Fruit fly (Drosophila melanogaster) ovary, adult (tissue): ENCODE data around the gene Dtg.

ENCODE experiments used
- CG17801 ChIP-seq: fragments of 200-800 bp; optimal IDR thresholded peaks from 2 replicates; lab custom pipeline; 2019; ENCODE audit warnings: missing biosample characterization, mild to moderate bottlenecking, missing genetic modification characterization, moderate library complexity; ENCODE audit not compliant: partially characterized antibody

Dtg gene

dm6 chr3R:12644621-12645310, 3.1 kb upstream of the Dtg start:
- TF ChIP-seq CG17801 (GFP tag; lab: Kevin White, UChicago), result no peak

dm6 chr3R:12645771-12646317, 2.0 kb upstream of the Dtg start:
- no peak for TF ChIP-seq CG17801 (GFP tag; lab: Kevin White, UChicago)

dm6 chr3R:12646926-12647325, 932 bp upstream of the Dtg start:
- TF ChIP-seq CG17801 (GFP tag; lab: Kevin White, UChicago), result no peak

dm6 chr3R:12647348-12647747, 510 bp upstream of the Dtg start:
- TF ChIP-seq CG17801 (GFP tag; lab: Kevin White, UChicago), result no peak

dm6 chr3R:12649099-12650029, 1.5 kb downstream of the Dtg start:
- TF ChIP-seq CG17801 (GFP tag; lab: Kevin White, UChicago), result no peak

- TF ChIP-seq CG17801 (GFP tag; lab: Kevin White, UChicago), result no peak
These were observed 2.7 kb downstream of the Dtg start for dm6 chr3R:12650537-12650936.

dm6 chr3R:12652736-12653135, 4.9 kb downstream of the Dtg start:
- no peak for TF ChIP-seq CG17801 (GFP tag; lab: Kevin White, UChicago)

- no peak for TF ChIP-seq CG17801 (GFP tag; lab: Kevin White, UChicago)
These were observed 5.8 kb downstream of the Dtg start for dm6 chr3R:12653511-12654252.

dm6 chr3R:12654253-12654623, 6.4 kb downstream of the Dtg start, which contains the start of gene CG6225:
CG6225 (plus strand) TSS chr3R:12654577.
- no peak for TF ChIP-seq CG17801 (GFP tag; lab: Kevin White, UChicago)

- TF ChIP-seq CG17801 (GFP tag; lab: Kevin White, UChicago), result no peak
These were observed 9.2 kb downstream of the Dtg start for dm6 chr3R:12656946-12657566.

- no peak for TF ChIP-seq CG17801 (GFP tag; lab: Kevin White, UChicago)
These were observed 14.7 kb downstream of the Dtg start, which contains the start of gene CG14395 for dm6 chr3R:12662531-12662930. CG14395 (plus strand) TSS chr3R:12662831.

dm6 chr3R:12666206-12666834, 18.5 kb downstream of the Dtg start:
- TF ChIP-seq CG17801 (GFP tag; lab: Kevin White, UChicago), result no peak

dm6 chr3R:12674041-12674623, 26.3 kb downstream of the Dtg start, which contains the start of gene Gnmt:
Gnmt (plus strand) TSS chr3R:12674608.
- no peak for TF ChIP-seq CG17801 (GFP tag; lab: Kevin White, UChicago)
